Fruit fly (Drosophila melanogaster) whole organism, larva: ENCODE data around the gene rod.

ENCODE experiments used
- noc ChIP-seq: fragments of 200-800 bp; sonication (Bioruptor generic); optimal IDR thresholded peaks from 3 replicates; lab custom pipeline; 2019; ENCODE audit warnings: missing biosample characterization, mild to moderate bottlenecking, missing genetic modification characterization, moderate library complexity

Gene rod

DNA sequence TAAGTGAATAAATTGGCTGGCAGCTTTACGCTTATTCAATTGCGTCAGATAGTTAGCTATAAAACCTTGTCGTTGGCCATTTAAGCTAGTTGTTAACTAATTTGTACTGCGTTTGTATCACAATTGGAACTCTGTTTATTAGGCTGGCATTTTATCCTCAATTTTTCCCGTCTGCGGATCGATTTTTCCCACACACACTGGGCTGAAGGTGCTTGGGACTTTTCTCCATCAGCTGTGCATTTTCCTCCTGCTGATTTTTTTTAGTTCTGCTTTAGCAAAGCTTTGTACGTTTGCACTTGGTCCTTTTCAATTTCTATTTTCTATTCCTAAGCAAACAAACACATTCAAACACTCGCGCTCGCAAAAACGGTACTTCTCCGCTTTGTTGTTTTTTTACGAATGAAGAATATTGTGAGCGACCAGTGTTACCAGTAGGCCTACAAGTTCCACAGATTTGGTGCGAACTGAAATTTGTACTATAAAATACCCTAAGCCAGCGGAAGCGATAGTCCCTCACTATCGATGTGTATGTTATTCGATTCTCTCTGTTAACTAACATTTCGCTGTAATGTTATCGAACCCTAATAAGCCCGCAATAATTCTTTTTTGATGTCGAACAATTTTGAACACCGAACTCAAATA lies 28.8 kb downstream of the rod start:
- no peak for TF ChIP-seq noc (tag; lab: Kevin White, UChicago)

DNA sequence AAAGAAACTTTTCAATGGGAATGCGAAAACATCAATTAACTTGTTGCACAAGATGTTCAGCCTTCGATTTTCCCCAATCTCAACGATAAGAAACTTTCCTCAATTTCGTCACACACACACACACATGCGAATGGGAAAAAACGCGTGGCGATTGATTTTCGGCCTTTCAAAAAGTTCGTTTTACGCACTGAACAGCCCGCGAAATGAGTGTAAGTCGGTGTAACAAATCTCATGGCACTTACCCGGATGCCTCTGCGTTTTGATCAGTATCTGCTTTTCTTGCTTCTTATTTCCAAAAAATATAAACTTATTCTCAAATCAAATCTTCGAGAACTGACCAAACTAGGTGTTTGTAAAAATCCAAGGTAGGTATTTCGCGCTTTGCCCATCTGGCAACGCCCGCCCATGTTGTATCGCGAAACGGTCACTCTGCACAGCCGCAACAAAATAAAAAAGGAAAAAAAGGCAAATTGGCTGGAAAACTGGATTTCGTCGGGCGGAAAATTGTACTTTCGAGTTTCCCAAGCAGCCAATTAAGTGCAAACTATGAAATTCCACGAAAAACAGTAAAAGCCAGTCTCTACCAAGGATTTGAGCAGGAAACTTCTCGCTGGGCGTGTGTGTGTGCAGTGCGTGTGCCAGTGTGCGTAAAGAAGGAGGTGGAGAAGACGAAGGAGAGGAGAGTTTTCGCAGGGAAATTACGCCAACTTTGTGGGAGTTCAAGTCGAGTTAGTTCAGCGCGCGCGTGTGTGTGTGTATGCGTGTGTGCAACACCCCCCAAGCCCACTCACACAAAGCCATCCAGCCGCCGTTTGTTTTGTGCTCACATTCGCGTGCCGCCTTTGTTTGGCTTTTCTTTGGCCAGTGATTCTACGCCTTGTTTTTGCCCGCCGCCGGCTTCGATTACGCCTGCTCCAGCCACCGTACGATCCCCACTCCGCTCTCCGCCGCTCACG lies 30.2 kb downstream of the rod start, which contains the start of gene Med:
Med (plus strand) TSS at position 408 of the 956 bp plus-strand sequence.
- TF ChIP-seq noc (tag; lab: Kevin White, UChicago) = no peak

DNA sequence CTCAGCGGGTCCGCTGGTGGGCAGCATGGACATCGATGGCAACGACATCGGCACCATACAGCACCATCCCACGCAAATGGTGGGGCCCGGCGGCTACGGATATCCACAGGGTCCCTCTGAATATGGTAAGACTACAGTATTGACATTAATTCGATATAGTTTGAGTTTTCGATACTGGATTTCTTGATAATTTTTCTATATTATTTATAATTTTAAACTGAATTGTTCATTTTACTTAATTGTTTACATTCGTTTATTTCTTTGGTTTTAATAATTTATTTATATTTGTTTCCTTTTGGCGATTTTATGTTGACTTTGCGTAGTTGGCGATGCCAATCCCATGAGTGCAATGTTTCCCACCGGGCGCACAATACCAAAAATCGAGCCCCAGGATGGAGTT lies 31.8 kb downstream of the rod start, which contains the start of gene CycG:
CycG (minus strand) TSS at position 101 of the 400 bp plus-strand sequence.
- no peak for TF ChIP-seq noc (tag; lab: Kevin White, UChicago)

DNA sequence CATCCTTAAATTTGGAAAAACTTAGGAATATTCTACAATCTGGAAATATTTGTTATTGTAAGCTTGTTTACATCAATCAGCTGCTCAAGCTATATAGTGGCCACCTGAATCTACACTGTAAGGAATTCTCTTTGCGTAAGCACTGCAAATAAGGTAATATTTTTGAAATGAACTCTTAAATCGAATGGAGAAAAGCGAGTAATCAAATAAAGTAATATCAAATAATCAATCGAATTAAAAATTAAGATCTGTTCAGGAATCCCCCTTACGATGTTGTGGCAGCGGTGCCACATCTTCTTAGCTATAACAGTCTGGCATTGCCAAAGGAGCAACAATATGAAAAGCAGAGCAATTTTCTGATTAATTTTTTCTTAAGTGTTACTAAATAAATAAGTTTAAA lies 35.2 kb downstream of the rod start, which contains the start of the genes Mnat9 and CG1792:
Mnat9 (minus strand) TSS at position 160 of the 400 bp plus-strand sequence.
CG1792 (plus strand) TSS at position 303 of the 400 bp plus-strand sequence.
- TF ChIP-seq noc (tag; lab: Kevin White, UChicago) = peak; percentile 96

DNA sequence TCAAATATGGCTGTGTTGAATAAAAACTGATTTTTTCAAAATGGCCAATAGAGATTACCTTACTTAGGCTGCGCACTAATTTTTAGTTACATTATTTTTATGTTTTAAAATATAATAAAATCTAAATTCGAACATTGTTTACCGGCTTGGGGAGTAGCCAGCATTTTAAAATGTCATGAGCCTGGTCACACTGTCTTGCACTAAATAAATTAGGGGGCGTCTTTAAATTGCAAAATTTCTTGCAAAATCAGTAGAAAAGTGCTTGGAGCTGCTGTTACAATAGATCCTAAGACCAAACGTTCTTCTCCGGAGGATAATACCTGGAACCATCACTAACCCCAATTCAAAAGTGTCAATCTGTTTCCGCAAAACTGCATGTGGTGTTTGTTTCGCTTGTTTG lies 37.0 kb downstream of the rod start, which contains the start of gene pasha:
pasha (plus strand) TSS at position 177 of the 400 bp plus-strand sequence.
- no peak for TF ChIP-seq noc (tag; lab: Kevin White, UChicago)

DNA sequence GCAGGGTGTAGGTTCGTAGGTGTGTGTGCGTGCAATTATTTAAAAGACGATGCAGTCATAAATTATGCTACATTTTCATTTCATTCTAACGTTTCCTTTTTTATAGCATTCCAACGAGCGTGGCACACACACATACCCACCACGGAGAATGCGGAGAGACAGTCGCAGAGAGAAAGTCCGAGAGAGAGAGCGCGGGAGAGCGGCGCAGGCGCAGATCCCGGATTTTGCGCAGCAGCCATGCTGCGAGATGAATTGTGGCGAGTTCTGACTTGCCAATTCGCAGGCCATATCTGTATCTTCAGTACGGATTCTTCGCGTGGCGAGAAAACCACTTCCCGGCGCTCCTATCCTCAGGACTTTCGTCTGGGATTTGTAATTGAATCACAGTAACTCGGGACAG lies 41.1 kb downstream of the rod start, which contains the start of gene kek6:
kek6 (plus strand) TSS at position 323 of the 400 bp plus-strand sequence.
- no peak for TF ChIP-seq noc (tag; lab: Kevin White, UChicago)

DNA sequence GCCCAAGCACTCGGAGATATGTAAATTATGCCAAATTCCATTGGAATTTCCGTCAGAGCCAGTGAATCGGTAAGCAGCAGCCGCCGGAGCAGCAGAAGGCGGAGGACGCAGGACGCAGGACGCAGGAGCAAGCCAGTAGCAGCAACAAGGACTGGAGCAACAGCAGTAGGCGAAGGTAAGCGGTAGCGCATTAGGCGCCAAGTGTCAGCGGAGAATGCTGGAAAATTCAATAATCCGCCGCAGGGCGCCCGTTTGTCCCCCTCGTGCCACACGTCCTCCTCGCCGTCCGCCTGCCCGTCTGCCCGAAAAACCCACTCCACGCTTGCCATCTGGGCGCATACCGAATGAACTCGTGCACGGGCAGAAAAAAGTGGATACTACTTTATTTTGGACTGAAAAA lies 41.9 kb downstream of the rod start:
- no peak for TF ChIP-seq noc (tag; lab: Kevin White, UChicago)

DNA sequence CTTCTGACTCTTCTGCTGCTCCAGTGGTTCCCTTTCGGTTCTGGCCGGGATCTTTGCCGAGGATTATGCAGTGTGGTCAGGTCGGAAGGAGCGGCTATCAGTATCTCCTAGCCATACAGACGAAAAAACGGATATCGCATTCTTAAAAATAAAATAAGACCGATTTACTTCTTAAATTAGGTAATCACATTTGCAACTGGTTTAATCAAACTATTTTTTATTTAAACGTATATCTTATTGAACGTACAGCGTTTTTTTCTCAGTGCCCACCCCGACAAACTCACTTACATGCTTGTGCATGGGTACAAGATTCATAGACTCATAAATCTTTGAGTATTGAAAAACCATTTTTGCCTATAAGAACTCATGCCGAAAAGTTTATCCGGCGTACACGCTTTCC lies 45.5 kb downstream of the rod start:
- TF ChIP-seq noc (tag; lab: Kevin White, UChicago) = no peak

DNA sequence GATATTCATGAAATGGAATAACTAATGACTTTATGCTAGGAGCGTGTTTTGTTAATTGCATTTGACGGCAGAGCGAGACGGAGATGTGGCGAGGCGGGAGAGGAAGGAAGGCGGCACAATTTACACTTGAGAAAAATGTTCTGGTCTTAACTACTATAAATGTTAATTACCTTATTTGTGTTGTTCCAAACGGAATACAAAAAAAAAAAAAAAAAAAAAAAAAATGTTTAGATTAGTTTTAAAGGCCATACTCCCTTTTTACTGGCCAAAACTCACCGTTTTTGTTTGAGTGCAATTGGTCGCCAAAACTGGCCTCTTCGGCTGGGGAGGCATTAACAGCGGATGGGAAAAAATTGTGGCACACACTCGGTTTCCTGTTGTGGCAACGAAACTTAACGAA lies 46.4 kb downstream of the rod start:
- TF ChIP-seq noc (tag; lab: Kevin White, UChicago) = no peak

DNA sequence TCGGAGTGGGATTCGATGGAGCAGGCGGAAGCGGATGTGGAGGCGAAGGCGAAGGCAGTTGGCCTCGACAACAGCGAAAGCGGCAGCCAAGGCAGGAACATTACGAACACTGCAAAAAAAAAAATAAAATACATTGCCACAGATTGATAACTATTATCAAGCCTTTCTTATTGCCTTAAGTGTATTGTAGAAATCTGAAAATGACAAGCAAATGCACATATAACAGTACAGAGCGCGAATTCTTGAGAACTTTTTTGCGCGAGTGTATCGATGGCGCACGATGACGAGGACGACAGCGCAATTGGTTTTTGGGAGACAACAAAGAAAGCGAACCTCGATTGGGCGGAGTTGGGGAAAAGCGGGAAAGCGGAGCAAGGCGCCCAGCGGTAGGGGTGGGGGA lies 49.6 kb downstream of the rod start:
- no peak for TF ChIP-seq noc (tag; lab: Kevin White, UChicago)

DNA sequence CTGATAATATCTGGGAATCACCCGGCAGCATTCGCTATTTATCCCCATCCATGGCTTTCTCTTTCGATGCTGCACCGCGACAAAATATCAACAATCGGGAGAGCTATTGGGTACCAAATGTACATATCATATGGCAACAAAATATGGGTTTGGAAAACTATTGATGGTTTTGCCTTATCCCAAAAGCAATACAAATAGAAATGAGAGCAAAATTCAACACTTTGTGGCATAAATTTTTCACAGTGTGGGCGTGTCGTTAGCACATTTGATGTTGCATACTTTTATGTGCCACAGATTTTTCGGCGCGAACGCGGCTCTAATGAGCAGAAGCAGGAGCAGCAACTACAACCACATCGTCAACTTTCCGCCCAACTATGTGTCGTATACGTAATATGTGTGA lies 51.6 kb downstream of the rod start:
- TF ChIP-seq noc (tag; lab: Kevin White, UChicago) = no peak

DNA sequence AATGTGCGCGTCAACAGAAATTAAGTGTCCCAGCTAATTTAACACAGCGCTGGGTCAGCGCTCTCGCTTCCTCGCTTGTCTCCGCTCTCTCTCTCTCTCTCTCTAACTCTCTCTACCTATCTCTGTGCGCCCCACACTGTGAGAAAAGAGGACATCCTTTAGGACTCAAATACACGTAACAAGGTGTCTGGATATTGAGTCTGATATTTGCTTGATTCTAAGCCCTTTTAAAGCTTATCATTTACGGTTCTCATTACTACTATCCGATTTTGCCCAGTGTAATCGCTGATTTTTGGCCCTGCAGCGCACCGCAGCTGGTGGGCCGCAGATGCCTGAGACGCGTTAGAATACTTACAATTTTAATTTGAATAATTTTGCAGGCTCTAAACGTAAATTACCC lies 55.8 kb downstream of the rod start:
- TF ChIP-seq noc (tag; lab: Kevin White, UChicago) = no peak
